Worm (Caenorhabditis elegans) whole organism, L4/young adult: ENCODE data around the gene rhgf-1.

Source experiments
- W03F9.2 ChIP-seq: fragments of 150-350 bp; optimal IDR thresholded peaks from 2 replicates; lab custom pipeline; 2014; ENCODE audit warnings: missing biosample characterization, missing genetic modification characterization
- dao-5 ChIP-seq: sonication (generic microtip); optimal IDR thresholded peaks from 2 replicates; lab custom pipeline; 2016; ENCODE audit warnings: missing genotype, missing genetic modification characterization, moderate library complexity, missing compliant biosample characterization
- him-1 ChIP-seq: sonication (generic microtip); optimal IDR thresholded peaks from 2 replicates; lab custom pipeline; 2016; ENCODE audit warnings: missing genotype, missing genetic modification reagents, missing genetic modification characterization, missing compliant biosample characterization

DNA sequence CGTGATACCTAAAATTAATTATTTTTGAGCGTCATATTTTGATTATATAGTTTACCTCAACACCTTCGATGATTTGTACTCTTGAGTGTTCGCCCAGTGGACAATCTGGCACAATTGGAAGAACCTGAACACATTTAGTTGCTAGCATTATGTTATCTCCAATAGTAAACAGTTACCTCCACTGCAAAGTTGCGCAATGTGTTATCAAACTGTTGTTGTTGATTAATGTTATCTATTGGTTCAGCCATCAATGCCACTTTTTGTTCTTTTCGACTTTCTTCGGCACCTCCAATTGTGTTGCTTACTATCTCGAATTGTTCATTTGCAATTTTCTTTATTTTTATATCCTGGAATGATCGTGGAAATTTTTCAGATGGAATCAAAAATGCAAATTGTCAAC is 42.9 kb upstream of the rhgf-1 start:
- TF ChIP-seq W03F9.2 (tag; lab: Kevin White, UChicago) (no peak), dao-5 (tag; lab: Kevin White, UChicago) (no peak), him-1 (tag; lab: Kevin White, UChicago) (no peak)
